Fruit fly (Drosophila melanogaster) whole organism, embryonic: ENCODE results near the gene RpS15Aa.

Experiments
- Atf3 ChIP-seq: fragments of 200-800 bp; sonication (Bioruptor generic); optimal IDR thresholded peaks from 3 replicates; lab custom pipeline; 2016; ENCODE audit warnings: missing biosample characterization, missing genetic modification characterization
- Atf6 ChIP-seq: fragments of 200-800 bp; sonication (Bioruptor generic); IDR thresholded peaks from 2 replicates; pipeline ENCODE4 v1.3.6; 2022; ENCODE audit warnings: missing biosample characterization, missing genetic modification characterization
- CG11093 ChIP-seq: fragments of 200-800 bp; sonication (Bioruptor generic); IDR thresholded peaks from 3 replicates; pipeline ENCODE4 v1.3.6; 2022; ENCODE audit warnings: missing biosample characterization, missing genetic modification characterization
- CG14014 ChIP-seq: fragments of 200-800 bp; sonication (Bioruptor generic); IDR thresholded peaks from 2 replicates; pipeline ENCODE4 v1.3.6; 2022; ENCODE audit warnings: missing biosample characterization, missing genetic modification characterization
- CG14965 ChIP-seq: fragments of 200-800 bp; sonication (Bioruptor generic); optimal IDR thresholded peaks from 2 replicates; lab custom pipeline; 2016; ENCODE audit warnings: missing biosample characterization, missing genetic modification characterization, borderline replicate concordance
- CG15073 ChIP-seq: fragments of 200-800 bp; sonication (Bioruptor generic); optimal IDR thresholded peaks from 2 replicates; lab custom pipeline; 2016; ENCODE audit warnings: missing biosample characterization, missing genetic modification characterization
- CG16813 ChIP-seq: fragments of 200-800 bp; sonication (Bioruptor generic); IDR thresholded peaks from 3 replicates; pipeline ENCODE4 v1.3.6; 2022; ENCODE audit warnings: missing biosample characterization, missing genetic modification characterization; ENCODE audit not compliant: partially characterized antibody
- CG17361 ChIP-seq: fragments of 200-800 bp; sonication (Bioruptor generic); IDR thresholded peaks from 3 replicates; pipeline ENCODE4 v1.3.6; 2022; ENCODE audit warnings: missing biosample characterization, missing genetic modification characterization
- CG17385 ChIP-seq: fragments of 200-800 bp; sonication (Bioruptor generic); optimal IDR thresholded peaks from 3 replicates; lab custom pipeline; 2018; ENCODE audit warnings: missing biosample characterization, mild to moderate bottlenecking, missing genetic modification characterization
- CG18262 ChIP-seq: fragments of 200-800 bp; optimal IDR thresholded peaks from 3 replicates; lab custom pipeline; 2019; ENCODE audit warnings: missing biosample characterization, mild to moderate bottlenecking, missing genetic modification characterization, moderate library complexity
- CG2199 ChIP-seq: fragments of 200-800 bp; sonication (Bioruptor generic); IDR thresholded peaks from 3 replicates; pipeline ENCODE4 v1.3.6; 2022; ENCODE audit warnings: missing biosample characterization, missing genetic modification characterization
- CG3065 ChIP-seq: fragments of 200-800 bp; sonication (Bioruptor generic); optimal IDR thresholded peaks from 2 replicates; lab custom pipeline; 2016; ENCODE audit warnings: missing biosample characterization, missing genetic modification characterization
- CG34224 ChIP-seq: fragments of 200-800 bp; sonication (Bioruptor generic); IDR thresholded peaks from 3 replicates; pipeline ENCODE4 v1.3.6; 2022; ENCODE audit warnings: missing biosample characterization, missing genetic modification characterization; ENCODE audit not compliant: partially characterized antibody
- CG4282 ChIP-seq: fragments of 200-800 bp; sonication (Bioruptor generic); optimal IDR thresholded peaks from 2 replicates; lab custom pipeline; 2016; ENCODE audit warnings: missing biosample characterization, missing genetic modification characterization
- CG4617 ChIP-seq: fragments of 200-800 bp; sonication (Bioruptor generic); optimal IDR thresholded peaks from 3 replicates; lab custom pipeline; 2016; ENCODE audit warnings: missing biosample characterization, missing genetic modification characterization, borderline replicate concordance
- CG6689 ChIP-seq: fragments of 200-800 bp; sonication (Bioruptor generic); IDR thresholded peaks from 2 replicates; pipeline ENCODE4 v1.3.6; 2022; ENCODE audit warnings: missing biosample characterization, missing genetic modification characterization
- CG7271 ChIP-seq: fragments of 200-800 bp; sonication (Bioruptor generic); optimal IDR thresholded peaks from 2 replicates; lab custom pipeline; 2018; ENCODE audit warnings: missing biosample characterization, mild to moderate bottlenecking, missing genetic modification characterization, moderate library complexity
- CG7357 ChIP-seq: fragments of 200-800 bp; sonication (Bioruptor generic); IDR thresholded peaks from 3 replicates; pipeline ENCODE4 v1.3.6; 2022; ENCODE audit warnings: missing biosample characterization, missing genetic modification characterization
- CG8089 ChIP-seq: fragments of 200-800 bp; sonication (Bioruptor generic); optimal IDR thresholded peaks from 3 replicates; lab custom pipeline; 2016; ENCODE audit warnings: missing biosample characterization, missing genetic modification characterization
- CG8290 ChIP-seq, 3 experiments: fragments of 200-800 bp; sonication (Bioruptor generic); optimal IDR thresholded peaks; 2 replicates each; lab custom pipeline; 2016 to 2019; ENCODE audit warnings: missing biosample characterization in 3 of 3, missing genetic modification characterization in 3 of 3, mild to moderate bottlenecking in 2 of 3, moderate library complexity in 1 of 3
- CTCF ChIP-seq: fragments of 200-800 bp; sonication (Bioruptor generic); optimal IDR thresholded peaks from 2 replicates; lab custom pipeline; 2017; ENCODE audit warnings: missing biosample characterization, mild to moderate bottlenecking, missing genetic modification characterization, moderate library complexity
- Deaf1 ChIP-seq: fragments of 200-800 bp; optimal IDR thresholded peaks from 3 replicates; lab custom pipeline; 2019; ENCODE audit warnings: missing biosample characterization, mild to moderate bottlenecking, missing genetic modification characterization, moderate library complexity
- Drgx ChIP-seq: fragments of 200-800 bp; sonication (Bioruptor generic); IDR thresholded peaks from 2 replicates; pipeline ENCODE4 v1.3.6; 2022; ENCODE audit warnings: missing biosample characterization, missing genetic modification characterization
- Lhr ChIP-seq: fragments of 200-800 bp; sonication (Bioruptor generic); optimal IDR thresholded peaks from 3 replicates; lab custom pipeline; 2017; ENCODE audit warnings: mild to moderate bottlenecking, missing biosample characterization, missing genetic modification reagents, missing genetic modification characterization
- MESR4 ChIP-seq: fragments of 200-800 bp; sonication (Bioruptor generic); optimal IDR thresholded peaks from 2 replicates; lab custom pipeline; 2018; ENCODE audit warnings: missing biosample characterization, mild to moderate bottlenecking, missing genetic modification characterization, moderate library complexity
- Max ChIP-seq: fragments of 200-800 bp; sonication (Bioruptor generic); optimal IDR thresholded peaks from 2 replicates; lab custom pipeline; 2016; ENCODE audit warnings: missing biosample characterization, mild to moderate bottlenecking, missing genetic modification characterization
- Oaz ChIP-seq: fragments of 200-800 bp; sonication (Bioruptor generic); IDR thresholded peaks from 2 replicates; pipeline ENCODE4 v1.3.6; 2022; ENCODE audit warnings: missing biosample characterization, missing genetic modification characterization
- Side ChIP-seq: fragments of 200-800 bp; sonication (Bioruptor generic); optimal IDR thresholded peaks from 2 replicates; lab custom pipeline; 2016; ENCODE audit warnings: missing biosample characterization, missing genetic modification characterization
- Sox102F ChIP-seq: fragments of 200-800 bp; sonication (Bioruptor generic); optimal IDR thresholded peaks from 2 replicates; lab custom pipeline; 2018; ENCODE audit warnings: missing biosample characterization, mild to moderate bottlenecking, missing genetic modification characterization, moderate library complexity
- Xrp1 ChIP-seq: fragments of 200-800 bp; sonication (Bioruptor generic); IDR thresholded peaks from 2 replicates; pipeline ENCODE4 v1.3.6; 2022; ENCODE audit warnings: missing biosample characterization, missing genetic modification characterization
- bab2 ChIP-seq: fragments of 200-800 bp; sonication (Bioruptor generic); optimal IDR thresholded peaks from 2 replicates; lab custom pipeline; 2016; ENCODE audit warnings: missing biosample characterization, missing genetic modification characterization
- bsh ChIP-seq, 2 experiments: fragments of 200-800 bp; sonication (Bioruptor generic); optimal IDR thresholded peaks; 2 replicates each; lab custom pipeline; 2017 to 2018; ENCODE audit warnings: mild to moderate bottlenecking in 2 of 2, missing biosample characterization in 2 of 2, missing genetic modification characterization in 2 of 2, moderate library complexity in 1 of 2
- caup ChIP-seq: fragments of 200-800 bp; sonication (Bioruptor generic); optimal IDR thresholded peaks from 3 replicates; lab custom pipeline; 2017; ENCODE audit warnings: missing biosample characterization, mild to moderate bottlenecking, missing genetic modification characterization, moderate library complexity; ENCODE audit not compliant: severe bottlenecking
- chinmo ChIP-seq: fragments of 200-800 bp; sonication (Bioruptor generic); IDR thresholded peaks from 4 replicates; pipeline ENCODE4 v1.3.6; 2022; ENCODE audit warnings: missing biosample characterization, missing genetic modification characterization; ENCODE audit not compliant: partially characterized antibody
- corto ChIP-seq: fragments of 200-800 bp; sonication (Bioruptor generic); optimal IDR thresholded peaks from 2 replicates; lab custom pipeline; 2016; ENCODE audit warnings: missing biosample characterization, mild to moderate bottlenecking, missing genetic modification characterization, moderate library complexity
- dan ChIP-seq: fragments of 200-800 bp; sonication (Bioruptor generic); IDR thresholded peaks from 2 replicates; pipeline ENCODE4 v1.3.6; 2022; ENCODE audit warnings: missing biosample characterization, missing genetic modification characterization
- dmrt11E ChIP-seq: fragments of 200-800 bp; sonication (Bioruptor generic); optimal IDR thresholded peaks from 3 replicates; lab custom pipeline; 2018; ENCODE audit warnings: missing biosample characterization, mild to moderate bottlenecking, missing genetic modification characterization, moderate library complexity
- emc ChIP-seq: fragments of 200-800 bp; sonication (Bioruptor generic); optimal IDR thresholded peaks from 2 replicates; lab custom pipeline; 2016; ENCODE audit warnings: missing biosample characterization, missing genetic modification characterization
- esg ChIP-seq: fragments of 200-800 bp; sonication (Bioruptor generic); conservative IDR thresholded peaks from 2 replicates; pipeline ENCODE4 v1.3.6; 2022; ENCODE audit warnings: missing biosample characterization, missing genetic modification characterization
- ftz-f1 ChIP-seq: fragments of 200-800 bp; sonication (Bioruptor generic); optimal IDR thresholded peaks from 2 replicates; lab custom pipeline; 2016; ENCODE audit warnings: missing biosample characterization, missing genetic modification characterization
- kni ChIP-seq: fragments of 200-800 bp; sonication (Bioruptor generic); optimal IDR thresholded peaks from 3 replicates; lab custom pipeline; 2017; ENCODE audit warnings: mild to moderate bottlenecking, missing biosample characterization, missing genetic modification reagents, missing genetic modification characterization
- maf-S ChIP-seq: fragments of 200-800 bp; sonication (Bioruptor generic); optimal IDR thresholded peaks from 2 replicates; lab custom pipeline; 2016; ENCODE audit warnings: missing biosample characterization, missing genetic modification characterization
- onecut ChIP-seq: fragments of 200-800 bp; sonication (Bioruptor generic); IDR thresholded peaks from 2 replicates; pipeline ENCODE4 v1.3.6; 2022; ENCODE audit warnings: missing biosample characterization, missing genetic modification characterization
- sc ChIP-seq, 3 experiments: fragments of >200 bp in 2 of 3; fragments of 200-800 bp in 1 of 3; sonication (Bioruptor generic) in 1 of 3; optimal IDR thresholded peaks; 2 replicates in 2 of 3; 3 replicates in 1 of 3; lab custom pipeline; 2017; ENCODE audit warnings: mild to moderate bottlenecking in 1 of 3, missing biosample characterization in 1 of 3, missing genetic modification characterization in 1 of 3, missing genetic modification reagents in 1 of 3
- schlank ChIP-seq: fragments of 200-800 bp; sonication (Bioruptor generic); optimal IDR thresholded peaks from 2 replicates; lab custom pipeline; 2018; ENCODE audit warnings: missing biosample characterization, mild to moderate bottlenecking, missing genetic modification characterization
- sens ChIP-seq: fragments of 200-800 bp; sonication (Bioruptor generic); peaks from one replicate; lab custom pipeline; 2016; ENCODE audit warnings: missing biosample characterization, missing genetic modification characterization
- sima ChIP-seq: fragments of 200-800 bp; sonication (Bioruptor generic); optimal IDR thresholded peaks from 2 replicates; lab custom pipeline; 2016; ENCODE audit warnings: missing biosample characterization, missing genetic modification characterization
- sqz ChIP-seq: fragments of 200-800 bp; sonication (Bioruptor generic); optimal IDR thresholded peaks from 3 replicates; lab custom pipeline; 2018; ENCODE audit warnings: missing biosample characterization, mild to moderate bottlenecking, missing genetic modification characterization
- sug ChIP-seq: fragments of 200-800 bp; optimal IDR thresholded peaks from 2 replicates; lab custom pipeline; 2019; ENCODE audit warnings: missing biosample characterization, mild to moderate bottlenecking, missing genetic modification characterization, moderate library complexity
- wdn ChIP-seq: fragments of 200-800 bp; sonication (Bioruptor generic); IDR thresholded peaks from 2 replicates; pipeline ENCODE4 v1.3.6; 2022; ENCODE audit warnings: missing biosample characterization, missing genetic modification characterization
- yki ChIP-seq: fragments of >200 bp; optimal IDR thresholded peaks from 3 replicates; lab custom pipeline; 2018

Gene RpS15Aa

dm6 chrX:13314789-13315462, 22.6 kb downstream of the RpS15Aa start (continued):
- TF ChIP-seq CG15073: no peak
- TF ChIP-seq dan (GFP tag; lab: Robert Waterston, UW): no peak
- no peak for TF ChIP-seq CG7357
- peak; percentile 94 for TF ChIP-seq Deaf1 (tag; lab: Kevin White, UChicago)
- TF ChIP-seq CG17361: no peak
- no peak for TF ChIP-seq CG11093 (GFP tag; lab: Robert Waterston, UW)
- TF ChIP-seq CG3065 (GFP tag; lab: Kevin White, UChicago): no peak
- TF ChIP-seq caup (GFP tag; lab: Kevin White, UChicago): no peak
- no peak for TF ChIP-seq CG18262 (tag; lab: Kevin White, UChicago)
- no peak for TF ChIP-seq Sox102F (GFP tag; lab: Kevin White, UChicago)
- TF ChIP-seq maf-S (GFP tag; lab: Kevin White, UChicago): no peak
- no peak for TF ChIP-seq sima
- TF ChIP-seq Xrp1: no peak
- no peak for TF ChIP-seq Max (GFP tag; lab: Kevin White, UChicago)
- TF ChIP-seq CG4282 (GFP tag; lab: Kevin White, UChicago): no peak
- no peak for TF ChIP-seq CG8290 (GFP tag; optimal IDR thresholded peaks at IDR 0.05; lab: Kevin White, UChicago)
- peak in 1 of 2 experiments; percentile 31 for TF ChIP-seq CG8290 (tag; optimal IDR thresholded peaks at IDR 0.05; lab: Kevin White, UChicago)
- no peak for TF ChIP-seq corto (GFP tag; lab: Kevin White, UChicago)
- no peak for TF ChIP-seq emc (GFP tag; lab: Kevin White, UChicago)
- no peak for TF ChIP-seq CG7271
- peak; percentile 10 for TF ChIP-seq sug (tag; lab: Kevin White, UChicago)
- TF ChIP-seq Atf3 (GFP tag; lab: Kevin White, UChicago): no peak
- no peak for TF ChIP-seq bab2 (GFP tag; lab: Kevin White, UChicago)
- no peak for TF ChIP-seq kni (GFP tag; lab: Kevin White, UChicago)
- TF ChIP-seq dmrt11E: no peak
- peak; percentile 15; the same call in 1 of the 2 replicates for TF ChIP-seq Drgx (GFP tag; lab: Robert Waterston, UW)
- 0 out of 4 replicates have a peak, but pooled peaks have one; percentile 57 for TF ChIP-seq chinmo (GFP tag; lab: Robert Waterston, UW)
- TF ChIP-seq onecut: no peak
- TF ChIP-seq CG17385 (GFP tag; lab: Kevin White, UChicago): no peak
- peak; percentile 33 for TF ChIP-seq sqz (GFP tag; lab: Kevin White, UChicago)
- TF ChIP-seq sc (optimal IDR thresholded peaks at IDR 0.05; lab: Kevin White, UChicago): no peak
- TF ChIP-seq sc (GFP tag; optimal IDR thresholded peaks at IDR 0.05; lab: Kevin White, UChicago): no peak
- TF ChIP-seq CG14014 (GFP tag; lab: Robert Waterston, UW): no peak
- no peak for TF ChIP-seq yki (lab: Kevin White, UChicago)
- no peak for TF ChIP-seq CG14965 (GFP tag; lab: Kevin White, UChicago)
- no peak for TF ChIP-seq CG16813 (GFP tag; lab: Robert Waterston, UW)
- TF ChIP-seq, all 482 proteins: peak for 21

dm6 chrX:13314323-13314722, 23.2 kb downstream of the RpS15Aa start:
- TF ChIP-seq CG8089 (GFP tag; lab: Kevin White, UChicago) (no peak), esg (GFP tag; lab: Robert Waterston, UW) (0 out of 2 replicates have a peak, but pooled peaks have one; percentile 7), wdn (GFP tag; lab: Robert Waterston, UW) (no peak), CG34224 (no peak), ftz-f1 (GFP tag; lab: Kevin White, UChicago) (no peak), CG4617 (GFP tag; lab: Kevin White, UChicago) (no peak), Atf6 (GFP tag; lab: Robert Waterston, UW) (no peak), schlank (tag; lab: Kevin White, UChicago) (no peak), MESR4 (GFP tag; lab: Kevin White, UChicago) (no peak), Side (GFP tag; lab: Kevin White, UChicago) (no peak), CTCF (GFP tag; lab: Kevin White, UChicago) (no peak), bsh (GFP tag; optimal IDR thresholded peaks at IDR 0.05; lab: Kevin White, UChicago) (peak in 1 of 2 experiments; percentile 10), CG2199 (GFP tag; lab: Robert Waterston, UW) (no peak), CG6689 (GFP tag; lab: Robert Waterston, UW) (0 out of 2 replicates have a peak, but pooled peaks have one; percentile 8), sens (no peak), Lhr (GFP tag; lab: Kevin White, UChicago) (no peak), Oaz (GFP tag; lab: Robert Waterston, UW) (no peak)
